Fruit fly (Drosophila melanogaster) whole organism, prepupa: Measurements from ENCODE around the gene cass.

Source experiments
- Blimp-1 ChIP-seq: fragments of 200-800 bp; sonication (Bioruptor generic); optimal IDR thresholded peaks from 3 replicates; lab custom pipeline; 2017; ENCODE audit warnings: missing biosample characterization, missing genetic modification characterization, mild to moderate bottlenecking, moderate library complexity, missing genetic modification reagents
- CG10631 ChIP-seq: fragments of 200-800 bp; sonication (Bioruptor generic); optimal IDR thresholded peaks from 2 replicates; lab custom pipeline; 2016; ENCODE audit warnings: missing biosample characterization, missing genetic modification characterization
- CG11294 ChIP-seq: fragments of 200-800 bp; sonication (Bioruptor generic); IDR thresholded peaks from 2 replicates; pipeline ENCODE4 v1.3.6; 2022; ENCODE audit warnings: missing biosample characterization, missing genetic modification characterization
- CG11762 ChIP-seq: fragments of 200-800 bp; sonication (Bioruptor generic); optimal IDR thresholded peaks from 3 replicates; lab custom pipeline; 2016; ENCODE audit warnings: missing biosample characterization, missing genetic modification characterization; ENCODE audit not compliant: insufficient read depth
- CG1621 ChIP-seq: fragments of 200-800 bp; sonication (Bioruptor generic); optimal IDR thresholded peaks from 3 replicates; lab custom pipeline; 2018; ENCODE audit warnings: missing biosample characterization, mild to moderate bottlenecking, missing genetic modification characterization
- CG16779 ChIP-seq: fragments of 200-800 bp; sonication (Bioruptor generic); optimal IDR thresholded peaks from 3 replicates; lab custom pipeline; 2017; ENCODE audit warnings: missing biosample characterization, mild to moderate bottlenecking, missing genetic modification characterization
- CG3032 ChIP-seq: fragments of 200-800 bp; optimal IDR thresholded peaks from 2 replicates; lab custom pipeline; 2019; ENCODE audit warnings: missing biosample characterization, mild to moderate bottlenecking, missing genetic modification characterization, moderate library complexity
- CG31627 ChIP-seq: fragments of 200-800 bp; sonication (Bioruptor generic); optimal IDR thresholded peaks from 3 replicates; lab custom pipeline; 2016; ENCODE audit warnings: missing biosample characterization, missing genetic modification characterization
- CG32006 ChIP-seq: fragments of 200-800 bp; sonication (Bioruptor generic); optimal IDR thresholded peaks from 3 replicates; lab custom pipeline; 2017; ENCODE audit warnings: missing biosample characterization, mild to moderate bottlenecking, missing genetic modification characterization
- CG34406 ChIP-seq: fragments of 200-800 bp; sonication (Bioruptor generic); optimal IDR thresholded peaks from 3 replicates; lab custom pipeline; 2016; ENCODE audit warnings: missing biosample characterization, missing genetic modification characterization
- CG4318 ChIP-seq: fragments of 200-800 bp; sonication (Bioruptor generic); optimal IDR thresholded peaks from 3 replicates; lab custom pipeline; 2017; ENCODE audit warnings: missing biosample characterization, mild to moderate bottlenecking, missing genetic modification characterization
- CG6163 ChIP-seq: fragments of 200-800 bp; sonication (Bioruptor generic); IDR thresholded peaks from 3 replicates; pipeline ENCODE4 v1.3.6; 2022; ENCODE audit warnings: missing biosample characterization, missing genetic modification characterization
- CG6276 ChIP-seq: fragments of 200-800 bp; sonication (Bioruptor generic); optimal IDR thresholded peaks from 2 replicates; lab custom pipeline; 2017; ENCODE audit warnings: missing biosample characterization, mild to moderate bottlenecking, missing genetic modification characterization
- CG6792 ChIP-seq: fragments of 200-800 bp; sonication (Bioruptor generic); optimal IDR thresholded peaks from 3 replicates; lab custom pipeline; 2016; ENCODE audit warnings: missing biosample characterization, missing genetic modification characterization
- CG6808 ChIP-seq: fragments of 200-800 bp; sonication (Bioruptor generic); optimal IDR thresholded peaks from 3 replicates; lab custom pipeline; 2017; ENCODE audit warnings: missing biosample characterization, missing genetic modification characterization, mild to moderate bottlenecking, moderate library complexity, missing genetic modification reagents
- CG6854 ChIP-seq: fragments of 200-800 bp; sonication (Bioruptor generic); optimal IDR thresholded peaks from 2 replicates; lab custom pipeline; 2017; ENCODE audit warnings: missing biosample characterization, mild to moderate bottlenecking, missing genetic modification characterization
- CG7368 ChIP-seq: fragments of 200-800 bp; sonication (Bioruptor generic); optimal IDR thresholded peaks from 3 replicates; lab custom pipeline; 2016; ENCODE audit warnings: missing biosample characterization, missing genetic modification characterization
- CG8119 ChIP-seq: fragments of 200-800 bp; sonication (Bioruptor generic); IDR thresholded peaks from 3 replicates; pipeline ENCODE4 v1.3.6; 2022; ENCODE audit warnings: missing biosample characterization, missing genetic modification characterization
- CG8319 ChIP-seq: fragments of 200-800 bp; sonication (Bioruptor generic); optimal IDR thresholded peaks from 3 replicates; lab custom pipeline; 2016; ENCODE audit warnings: missing biosample characterization, missing genetic modification characterization
- CG8632 ChIP-seq: fragments of 200-800 bp; sonication (Bioruptor generic); optimal IDR thresholded peaks from 3 replicates; lab custom pipeline; 2016; ENCODE audit warnings: missing biosample characterization, missing genetic modification characterization
- CG9139 ChIP-seq: fragments of 200-800 bp; sonication (Bioruptor generic); optimal IDR thresholded peaks from 3 replicates; lab custom pipeline; 2017; ENCODE audit warnings: missing biosample characterization, mild to moderate bottlenecking, missing genetic modification characterization
- Eip75B ChIP-seq: fragments of 200-800 bp; sonication (Bioruptor generic); optimal IDR thresholded peaks from 3 replicates; lab custom pipeline; 2016; ENCODE audit warnings: missing biosample characterization, missing genetic modification characterization
- Eip78C ChIP-seq: fragments of 200-800 bp; sonication (Bioruptor generic); peaks from one replicate; lab custom pipeline; 2016; ENCODE audit warnings: missing biosample characterization, missing genetic modification characterization
- Eip93F ChIP-seq: fragments of 200-800 bp; sonication (Bioruptor generic); optimal IDR thresholded peaks from 2 replicates; lab custom pipeline; 2016; ENCODE audit warnings: missing biosample characterization, mild to moderate bottlenecking, missing genetic modification characterization
- Ets21C ChIP-seq: fragments of 200-800 bp; sonication (Bioruptor generic); optimal IDR thresholded peaks from 3 replicates; lab custom pipeline; 2016; ENCODE audit warnings: missing biosample characterization, missing genetic modification characterization
- Ets96B ChIP-seq: fragments of 200-800 bp; optimal IDR thresholded peaks from 2 replicates; lab custom pipeline; 2019; ENCODE audit warnings: missing biosample characterization, mild to moderate bottlenecking, missing genetic modification characterization, moderate library complexity
- Gug ChIP-seq: fragments of 200-800 bp; sonication (Bioruptor generic); IDR thresholded peaks from 2 replicates; pipeline ENCODE4 v1.3.6; 2022; ENCODE audit warnings: missing biosample characterization, missing genetic modification characterization
- Hr39 ChIP-seq: fragments of 200-800 bp; sonication (Bioruptor generic); optimal IDR thresholded peaks from 2 replicates; lab custom pipeline; 2016; ENCODE audit warnings: missing biosample characterization, missing genetic modification characterization
- Lpt ChIP-seq: fragments of 200-800 bp; sonication (Bioruptor generic); optimal IDR thresholded peaks from 3 replicates; lab custom pipeline; 2016; ENCODE audit warnings: missing biosample characterization, missing genetic modification characterization
- Met ChIP-seq: fragments of 200-800 bp; sonication (Bioruptor generic); optimal IDR thresholded peaks from 3 replicates; lab custom pipeline; 2016; ENCODE audit warnings: missing biosample characterization, missing genetic modification characterization
- OdsH ChIP-seq: fragments of 200-800 bp; sonication (Bioruptor generic); optimal IDR thresholded peaks from 3 replicates; lab custom pipeline; 2016; ENCODE audit warnings: missing biosample characterization, missing genetic modification characterization
- Smox ChIP-seq: fragments of 200-800 bp; sonication (Bioruptor generic); optimal IDR thresholded peaks from 3 replicates; lab custom pipeline; 2016; ENCODE audit warnings: missing biosample characterization, missing genetic modification characterization
- Sox102F ChIP-seq: fragments of 200-800 bp; sonication (Bioruptor generic); optimal IDR thresholded peaks from 2 replicates; lab custom pipeline; 2016; ENCODE audit warnings: missing biosample characterization, mild to moderate bottlenecking, missing genetic modification characterization
- Sox15 ChIP-seq: fragments of 200-800 bp; sonication (Bioruptor generic); optimal IDR thresholded peaks from 3 replicates; lab custom pipeline; 2016; ENCODE audit warnings: missing biosample characterization, missing genetic modification characterization
- achi ChIP-seq: fragments of 200-800 bp; sonication (Bioruptor generic); optimal IDR thresholded peaks from 3 replicates; lab custom pipeline; 2016; ENCODE audit warnings: missing biosample characterization, missing genetic modification characterization
- acj6 ChIP-seq: fragments of 200-800 bp; sonication (Bioruptor generic); optimal IDR thresholded peaks from 3 replicates; lab custom pipeline; 2016; ENCODE audit warnings: missing biosample characterization, missing genetic modification characterization
- dac ChIP-seq: fragments of 200-800 bp; sonication (Bioruptor generic); optimal IDR thresholded peaks from 2 replicates; lab custom pipeline; 2017; ENCODE audit warnings: missing biosample characterization, mild to moderate bottlenecking, missing genetic modification characterization
- dsx ChIP-seq: fragments of 200-800 bp; optimal IDR thresholded peaks from 3 replicates; lab custom pipeline; 2019; ENCODE audit warnings: missing biosample characterization, mild to moderate bottlenecking, missing genetic modification characterization, moderate library complexity; ENCODE audit not compliant: poor library complexity, severe bottlenecking
- eg ChIP-seq: fragments of 200-800 bp; sonication (Bioruptor generic); IDR thresholded peaks from 3 replicates; pipeline ENCODE4 v1.3.6; 2022; ENCODE audit warnings: missing biosample characterization, missing genetic modification characterization
- esn ChIP-seq: fragments of 200-800 bp; sonication (Bioruptor generic); optimal IDR thresholded peaks from 2 replicates; lab custom pipeline; 2016; ENCODE audit warnings: missing biosample characterization, mild to moderate bottlenecking, missing genetic modification characterization, moderate library complexity
- fd59A ChIP-seq: fragments of 200-800 bp; sonication (Bioruptor generic); optimal IDR thresholded peaks from 2 replicates; lab custom pipeline; 2017; ENCODE audit warnings: missing biosample characterization, mild to moderate bottlenecking, missing genetic modification characterization, missing genetic modification reagents
- fd85E ChIP-seq: fragments of 200-800 bp; sonication (Bioruptor generic); optimal IDR thresholded peaks from 3 replicates; lab custom pipeline; 2016; ENCODE audit warnings: missing biosample characterization, missing genetic modification characterization
- fkh ChIP-seq: fragments of 200-800 bp; sonication (Bioruptor generic); optimal IDR thresholded peaks from 3 replicates; lab custom pipeline; 2017; ENCODE audit warnings: missing biosample characterization, mild to moderate bottlenecking, missing genetic modification characterization, moderate library complexity
- lz ChIP-seq: fragments of 200-800 bp; sonication (Bioruptor generic); optimal IDR thresholded peaks from 3 replicates; lab custom pipeline; 2016; ENCODE audit warnings: missing biosample characterization, missing genetic modification characterization
- pdm3 ChIP-seq: fragments of 200-800 bp; sonication (Bioruptor generic); optimal IDR thresholded peaks from 3 replicates; lab custom pipeline; 2016; ENCODE audit warnings: missing biosample characterization, missing genetic modification characterization
- salr ChIP-seq, 2 experiments: fragments of 200-800 bp; sonication (Bioruptor generic); optimal IDR thresholded peaks; 3 replicates each; lab custom pipeline; 2016 to 2018; ENCODE audit warnings: missing biosample characterization in 2 of 2, missing genetic modification characterization in 2 of 2, mild to moderate bottlenecking in 1 of 2
- spab ChIP-seq: fragments of 200-800 bp; sonication (Bioruptor generic); optimal IDR thresholded peaks from 2 replicates; lab custom pipeline; 2017; ENCODE audit warnings: missing biosample characterization, mild to moderate bottlenecking, missing genetic modification characterization, missing genetic modification reagents
- ss ChIP-seq, 2 experiments: fragments of 200-800 bp; sonication (Bioruptor generic); optimal IDR thresholded peaks; 2 replicates in 1 of 2; 3 replicates in 1 of 2; lab custom pipeline; 2017 to 2018; ENCODE audit warnings: mild to moderate bottlenecking in 2 of 2, missing biosample characterization in 2 of 2, missing genetic modification characterization in 2 of 2, moderate library complexity in 1 of 2
- svp ChIP-seq: fragments of 200-800 bp; sonication (Bioruptor generic); peaks from one replicate; lab custom pipeline; 2016; ENCODE audit warnings: missing biosample characterization, missing genetic modification characterization
- topi ChIP-seq: fragments of 200-800 bp; sonication (Bioruptor generic); optimal IDR thresholded peaks from 3 replicates; lab custom pipeline; 2016; ENCODE audit warnings: missing biosample characterization, missing genetic modification characterization

Gene cass

dm6 chr2L:17465915-17466677 is 11.6 kb downstream of the cass start:
- TF ChIP-seq Ets96B (tag; lab: Kevin White, UChicago): peak; percentile 84
- peak; percentile 23 for TF ChIP-seq Sox15
- peak; percentile 22 for TF ChIP-seq Ets21C (GFP tag; lab: Kevin White, UChicago)
- TF ChIP-seq Eip93F (GFP tag; lab: Kevin White, UChicago): no peak
- TF ChIP-seq CG6854 (GFP tag; lab: Kevin White, UChicago): no peak
- TF ChIP-seq fd85E (GFP tag; lab: Kevin White, UChicago): no peak
- TF ChIP-seq CG11294: peak; percentile 79
- TF ChIP-seq CG6808 (GFP tag; lab: Kevin White, UChicago): peak; percentile 68
- TF ChIP-seq CG10631 (GFP tag; lab: Kevin White, UChicago): peak; percentile 88
- TF ChIP-seq Eip75B (GFP tag; lab: Kevin White, UChicago): peak; percentile 79
- peak; percentile 81 for TF ChIP-seq CG6276 (GFP tag; lab: Kevin White, UChicago)
- peak; percentile 47 to 75 for TF ChIP-seq salr (GFP tag; optimal IDR thresholded peaks at IDR 0.05; lab: Kevin White, UChicago)
- TF ChIP-seq OdsH (GFP tag; lab: Kevin White, UChicago): peak; percentile 76
- TF ChIP-seq CG8319 (GFP tag; lab: Kevin White, UChicago): peak; percentile 50
- peak; percentile 80 for TF ChIP-seq CG4318
- peak; percentile 73 for TF ChIP-seq fd59A
- TF ChIP-seq CG11762 (GFP tag; lab: Kevin White, UChicago): peak; percentile 59
- TF ChIP-seq Blimp-1 (GFP tag; lab: Kevin White, UChicago): no peak
- peak; percentile 50 for TF ChIP-seq topi (GFP tag; lab: Kevin White, UChicago)
- peak; percentile 82 for TF ChIP-seq Lpt (GFP tag; lab: Kevin White, UChicago)
- peak; percentile 80 for TF ChIP-seq acj6
- TF ChIP-seq Hr39 (GFP tag; lab: Kevin White, UChicago): peak; percentile 53
- peak; percentile 52 for TF ChIP-seq Sox102F
- peak; percentile 31 for TF ChIP-seq dac (GFP tag; lab: Kevin White, UChicago)
- TF ChIP-seq dsx (GFP tag; lab: Kevin White, UChicago): peak; percentile 71
- TF ChIP-seq CG32006 (GFP tag; lab: Kevin White, UChicago): peak; percentile 85
- peak; percentile 54 for TF ChIP-seq lz
- peak; percentile 57 for TF ChIP-seq Met (GFP tag; lab: Kevin White, UChicago)
- peak; percentile 79 for TF ChIP-seq CG3032 (tag; lab: Kevin White, UChicago)
- peak; percentile 54 for TF ChIP-seq CG16779 (tag; lab: Kevin White, UChicago)
- TF ChIP-seq CG8632: peak; percentile 69
- peak; percentile 81 for TF ChIP-seq pdm3 (GFP tag; lab: Kevin White, UChicago)
- TF ChIP-seq CG9139: peak; percentile 38
- peak; percentile 49 for TF ChIP-seq CG31627 (GFP tag; lab: Kevin White, UChicago)
- peak; percentile 82 for TF ChIP-seq Gug (GFP tag; lab: Robert Waterston, UW)
- peak; percentile 84 for TF ChIP-seq achi (GFP tag; lab: Kevin White, UChicago)
- TF ChIP-seq esn (GFP tag; lab: Kevin White, UChicago): peak; percentile 61
- peak; percentile 78 for TF ChIP-seq CG1621
- no peak for TF ChIP-seq ss (GFP tag; optimal IDR thresholded peaks at IDR 0.05; lab: Kevin White, UChicago)
- TF ChIP-seq eg (GFP tag; lab: Robert Waterston, UW): peak; percentile 89
- TF ChIP-seq CG34406 (GFP tag; lab: Kevin White, UChicago): peak; percentile 47
- TF ChIP-seq spab: peak; percentile 64
- no peak for TF ChIP-seq Smox (GFP tag; lab: Kevin White, UChicago)
- TF ChIP-seq CG6163 (GFP tag; lab: Robert Waterston, UW): peak; percentile 91; the same call in 2 of the 3 replicates
- TF ChIP-seq Eip78C (GFP tag; lab: Kevin White, UChicago): peak; percentile 94
- TF ChIP-seq CG6792 (GFP tag; lab: Kevin White, UChicago): peak; percentile 71
- TF ChIP-seq fkh: no peak
- no peak for TF ChIP-seq svp (GFP tag; lab: Kevin White, UChicago)
- TF ChIP-seq CG7368 (GFP tag; lab: Kevin White, UChicago): peak; percentile 57
- peak; percentile 88 for TF ChIP-seq CG8119 (GFP tag; lab: Robert Waterston, UW)
